Worm (Caenorhabditis elegans) whole organism, mixed stage, embryonic: ENCODE results near the gene col-74.
"Not testable (repeated sequence)": the region's sequence is repeated elsewhere in the genome, so short reads cannot be mapped to it uniquely, and the experiment has no call there.

Source experiments
- M03D4.4 ChIP-seq: sonication (generic microtip); optimal IDR thresholded peaks from 2 replicates; lab custom pipeline; 2017; ENCODE audit warnings: mild to moderate bottlenecking, missing genetic modification characterization, missing compliant biosample characterization
- bed-3 ChIP-seq: fragments of 200-800 bp; sonication (Bioruptor generic); optimal IDR thresholded peaks from 3 replicates; lab custom pipeline; 2018; ENCODE audit warnings: mild to moderate bottlenecking, missing genetic modification characterization, moderate library complexity, missing compliant biosample characterization
- blmp-1 ChIP-seq: fragments of 150-350 bp; optimal IDR thresholded peaks from 2 replicates; lab custom pipeline; 2014; ENCODE audit warnings: missing biosample characterization, missing genetic modification characterization
- ceh-43 ChIP-seq: fragments of 200-800 bp; sonication (Bioruptor generic); optimal IDR thresholded peaks from 2 replicates; lab custom pipeline; 2018; ENCODE audit warnings: mild to moderate bottlenecking, missing genetic modification characterization, moderate library complexity, missing compliant biosample characterization
- ceh-83 ChIP-seq: fragments of 200-800 bp; sonication (Bioruptor generic); optimal IDR thresholded peaks from 2 replicates; lab custom pipeline; 2018; ENCODE audit warnings: mild to moderate bottlenecking, missing genetic modification characterization, missing compliant biosample characterization
- ces-1 ChIP-seq: fragments of 150-350 bp; optimal IDR thresholded peaks from 2 replicates; lab custom pipeline; 2014; ENCODE audit warnings: missing biosample characterization, missing genetic modification reagents, missing genetic modification characterization
- drap-1 ChIP-seq: fragments of 200-800 bp; sonication (Bioruptor generic); optimal IDR thresholded peaks from 3 replicates; lab custom pipeline; 2018; ENCODE audit warnings: mild to moderate bottlenecking, missing genetic modification characterization, missing compliant biosample characterization
- elt-1 ChIP-seq: sonication (generic microtip); optimal IDR thresholded peaks from 2 replicates; lab custom pipeline; 2017; ENCODE audit warnings: missing genetic modification characterization, mild to moderate bottlenecking, missing compliant biosample characterization, antibody characterized with exemption, moderate library complexity, borderline replicate concordance; ENCODE audit not compliant: insufficient read depth
- elt-3 ChIP-seq: fragments of 150-350 bp; optimal IDR thresholded peaks from 2 replicates; lab custom pipeline; 2014; ENCODE audit warnings: missing biosample characterization, missing genetic modification characterization
- flh-1 ChIP-seq: fragments of 200-800 bp; sonication (Bioruptor generic); optimal IDR thresholded peaks from 2 replicates; lab custom pipeline; 2018; ENCODE audit warnings: mild to moderate bottlenecking, missing genetic modification characterization, moderate library complexity, missing compliant biosample characterization
- hlh-1 ChIP-seq: fragments of 150-350 bp; optimal IDR thresholded peaks from 2 replicates; lab custom pipeline; 2014; ENCODE audit warnings: missing biosample characterization, missing genetic modification reagents, missing genetic modification characterization
- lin-13 ChIP-seq: fragments of 150-350 bp; optimal IDR thresholded peaks from 2 replicates; lab custom pipeline; 2014; ENCODE audit warnings: missing biosample characterization, missing genetic modification characterization
- lin-32 ChIP-seq: fragments of 200-800 bp; sonication (Bioruptor generic); optimal IDR thresholded peaks from 2 replicates; lab custom pipeline; 2018; ENCODE audit warnings: mild to moderate bottlenecking, missing genetic modification characterization, missing compliant biosample characterization
- lsy-2 ChIP-seq: fragments of 150-350 bp; optimal IDR thresholded peaks from 2 replicates; lab custom pipeline; 2014; ENCODE audit warnings: missing biosample characterization, missing genetic modification characterization
- mab-5 ChIP-seq: fragments of 150-350 bp; optimal IDR thresholded peaks from 2 replicates; lab custom pipeline; 2014; ENCODE audit warnings: missing biosample characterization, missing genetic modification characterization
- mep-1 ChIP-seq: fragments of 150-350 bp; optimal IDR thresholded peaks from 2 replicates; lab custom pipeline; 2017; ENCODE audit warnings: missing biosample characterization, missing genetic modification reagents, missing genetic modification characterization, inconsistent platforms
- mls-2 ChIP-seq: sonication (generic microtip); optimal IDR thresholded peaks from 2 replicates; lab custom pipeline; 2016; ENCODE audit warnings: mild to moderate bottlenecking, missing genetic modification characterization, moderate library complexity, missing compliant biosample characterization
- nhr-12 ChIP-seq: fragments of 150-350 bp; optimal IDR thresholded peaks from 2 replicates; lab custom pipeline; 2014; ENCODE audit warnings: missing biosample characterization, missing genetic modification characterization
- nhr-2 ChIP-seq: fragments of 150-350 bp; optimal IDR thresholded peaks from 2 replicates; lab custom pipeline; 2014; ENCODE audit warnings: missing biosample characterization, missing genetic modification characterization
- nhr-237 ChIP-seq: fragments of 150-350 bp; optimal IDR thresholded peaks from 2 replicates; lab custom pipeline; 2014; ENCODE audit warnings: missing biosample characterization, missing genetic modification characterization
- nhr-28 ChIP-seq: fragments of 150-350 bp; optimal IDR thresholded peaks from 2 replicates; lab custom pipeline; 2014; ENCODE audit warnings: missing biosample characterization, missing genetic modification characterization
- nhr-76 ChIP-seq: sonication (generic microtip); optimal IDR thresholded peaks from 2 replicates; lab custom pipeline; 2017; ENCODE audit warnings: missing biosample characterization, missing genetic modification characterization
- pha-4 ChIP-seq: fragments of 150-350 bp; optimal IDR thresholded peaks from 2 replicates; lab custom pipeline; 2018; ENCODE audit warnings: missing biosample characterization, missing genetic modification reagents, missing genetic modification characterization
- sem-2 ChIP-seq: fragments of 200-800 bp; sonication (Bioruptor generic); optimal IDR thresholded peaks from 2 replicates; lab custom pipeline; 2018; ENCODE audit warnings: mild to moderate bottlenecking, missing genetic modification characterization, missing compliant biosample characterization
- snpc-4 ChIP-seq: fragments of 150-350 bp; optimal IDR thresholded peaks from 2 replicates; lab custom pipeline; 2014; ENCODE audit warnings: missing biosample characterization, missing genetic modification characterization
- unc-120 ChIP-seq: sonication (generic microtip); optimal IDR thresholded peaks from 2 replicates; lab custom pipeline; 2017; ENCODE audit warnings: missing genetic modification characterization, missing compliant biosample characterization; ENCODE audit not compliant: poor library complexity, severe bottlenecking
- unc-39 ChIP-seq: fragments of 150-350 bp; optimal IDR thresholded peaks from 2 replicates; lab custom pipeline; 2014; ENCODE audit warnings: missing biosample characterization, missing genetic modification characterization
- unc-62 ChIP-seq: fragments of 150-350 bp; optimal IDR thresholded peaks from 2 replicates; lab custom pipeline; 2014; ENCODE audit warnings: missing biosample characterization, missing genetic modification reagents, missing genetic modification characterization
- zip-8 ChIP-seq: fragments of 150-350 bp; optimal IDR thresholded peaks from 2 replicates; lab custom pipeline; 2014; ENCODE audit warnings: missing biosample characterization, missing genetic modification characterization
- ztf-11 ChIP-seq: fragments of 150-350 bp; optimal IDR thresholded peaks from 2 replicates; lab custom pipeline; 2014; ENCODE audit warnings: missing biosample characterization, missing genetic modification characterization

The col-74 gene

DNA sequence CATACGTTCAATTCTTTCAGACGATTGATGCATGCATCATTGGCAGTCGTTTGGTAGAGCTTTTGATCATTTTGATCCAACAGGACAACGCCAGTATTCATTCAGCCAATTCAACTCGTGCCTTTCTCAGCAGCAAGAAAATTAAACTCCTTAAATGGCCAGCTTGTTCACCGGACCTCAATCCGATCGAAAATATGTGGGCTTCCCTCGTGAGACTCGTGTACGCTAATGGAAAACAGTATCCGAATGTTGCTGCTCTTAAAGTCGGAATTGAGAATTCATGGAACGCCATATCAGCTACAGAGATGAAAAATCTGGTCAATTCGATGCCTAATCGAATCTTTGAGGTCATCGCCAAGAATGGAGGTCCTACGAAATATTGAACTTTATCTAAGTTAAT lies 14.8 kb upstream of the col-74 start, which contains the start of gene wago-5:
TSS of gene wago-5 (minus strand) at position 101 of the 400 bp plus-strand sequence.
- TF ChIP-seq mls-2, M03D4.4, nhr-12 (tag; lab: Kevin White, UChicago): not testable (repeated sequence)

DNA sequence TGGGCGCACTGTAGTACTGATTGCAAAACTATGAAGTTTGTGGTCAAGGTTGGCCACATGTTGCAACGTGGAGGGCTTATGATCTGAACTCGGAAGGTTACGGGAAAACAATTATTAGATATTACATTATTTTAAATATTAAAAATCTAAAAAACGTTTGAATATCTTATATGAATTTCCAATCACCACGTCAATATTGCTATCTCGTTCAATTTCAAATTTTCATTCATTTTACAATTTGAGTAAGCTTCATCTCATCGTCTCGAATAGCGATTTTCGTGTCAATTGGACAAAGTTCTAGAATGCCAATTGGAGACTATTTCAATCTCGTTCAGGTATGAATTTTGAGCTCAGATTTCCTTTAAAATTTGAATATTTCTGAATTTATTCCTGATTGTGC lies 13.8 kb upstream of the col-74 start, which contains the start of gene ZK1248.20:
TSS of gene ZK1248.20 (plus strand) at position 301 of the 400 bp plus-strand sequence.
- TF ChIP-seq nhr-2 (tag; lab: Kevin White, UChicago) (no peak), sem-2 (GFP tag; lab: Kevin White, UChicago) (no peak), lin-13 (tag; lab: Kevin White, UChicago) (no peak), hlh-1 (tag; lab: Kevin White, UChicago) (no peak), elt-1 (tag; lab: Kevin White, UChicago) (no peak), mep-1 (tag; lab: Kevin White, UChicago) (no peak), flh-1 (GFP tag; lab: Kevin White, UChicago) (no peak), bed-3 (GFP tag; lab: Kevin White, UChicago) (no peak), pha-4 (no peak), drap-1 (GFP tag; lab: Kevin White, UChicago) (no peak), zip-8 (tag; lab: Kevin White, UChicago) (no peak), unc-120 (tag; lab: Kevin White, UChicago) (no peak), blmp-1 (tag; lab: Kevin White, UChicago) (no peak), lin-32 (GFP tag; lab: Kevin White, UChicago) (no peak), ceh-43 (GFP tag; lab: Kevin White, UChicago) (no peak), snpc-4 (tag; lab: Kevin White, UChicago) (no peak), M03D4.4 (tag; lab: Kevin White, UChicago) (no peak), unc-62 (GFP tag; lab: Kevin White, UChicago) (no peak)

DNA sequence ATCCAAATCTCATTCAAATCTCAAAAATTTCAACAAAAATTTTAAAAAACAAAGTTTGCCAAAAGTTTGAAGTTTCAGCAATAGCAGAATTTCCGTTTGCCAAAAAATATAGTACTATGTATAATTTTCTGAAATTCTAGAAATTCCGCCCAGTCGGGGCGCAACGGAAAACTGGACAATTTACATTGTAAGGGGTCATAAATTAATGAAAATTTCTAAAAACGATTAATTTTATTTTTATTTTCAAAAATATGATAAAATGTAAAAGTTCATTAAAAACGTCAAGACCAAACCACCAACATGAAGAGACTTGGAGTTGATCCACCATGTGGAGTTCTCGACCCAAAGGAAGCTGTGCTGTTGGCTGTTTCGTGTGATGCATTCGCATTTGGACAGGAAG lies 11.9 kb upstream of the col-74 start, which contains the start of gene ZK1248.4:
TSS of gene ZK1248.4 (plus strand) at position 301 of the 400 bp plus-strand sequence.
- TF ChIP-seq sem-2 (GFP tag; lab: Kevin White, UChicago) (no peak), nhr-28 (tag; lab: Kevin White, UChicago) (no peak), zip-8 (tag; lab: Kevin White, UChicago) (no peak), elt-1 (tag; lab: Kevin White, UChicago) (no peak), nhr-237 (tag; lab: Kevin White, UChicago) (no peak), elt-3 (tag; lab: Kevin White, UChicago) (no peak), lsy-2 (tag; lab: Kevin White, UChicago) (no peak), ces-1 (GFP tag; lab: Kevin White, UChicago) (no peak), drap-1 (GFP tag; lab: Kevin White, UChicago) (no peak)

DNA sequence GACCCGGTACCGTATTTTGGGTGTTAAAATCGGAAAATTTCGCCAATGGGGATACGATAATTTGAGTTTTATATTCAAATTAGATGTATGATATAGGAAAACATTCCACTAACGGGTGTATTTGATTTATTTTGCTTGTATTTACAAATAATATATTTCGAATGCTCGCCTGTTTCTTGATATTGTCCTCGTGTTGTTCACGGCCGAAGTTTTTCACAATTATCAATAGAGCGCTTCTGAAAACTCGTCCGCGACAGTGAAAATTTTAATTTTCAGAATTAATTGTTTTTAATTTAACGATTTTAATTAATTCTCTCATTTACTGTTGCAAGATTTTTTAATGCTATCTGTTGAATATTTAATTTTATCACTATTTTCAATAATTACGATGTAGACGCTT lies 10.5 kb upstream of the col-74 start:
- TF ChIP-seq snpc-4 (tag; lab: Kevin White, UChicago) (no peak), ztf-11 (tag; lab: Kevin White, UChicago) (no peak), mab-5 (tag; lab: Kevin White, UChicago) (no peak), lin-13 (tag; lab: Kevin White, UChicago) (no peak), mls-2 (tag; lab: Kevin White, UChicago) (no peak), unc-39 (tag; lab: Kevin White, UChicago) (no peak), ces-1 (GFP tag; lab: Kevin White, UChicago) (no peak), ceh-83 (GFP tag; lab: Kevin White, UChicago) (no peak), blmp-1 (tag; lab: Kevin White, UChicago) (no peak), nhr-76 (tag; lab: Kevin White, UChicago) (no peak), zip-8 (tag; lab: Kevin White, UChicago) (no peak), M03D4.4 (tag; lab: Kevin White, UChicago) (no peak)

DNA sequence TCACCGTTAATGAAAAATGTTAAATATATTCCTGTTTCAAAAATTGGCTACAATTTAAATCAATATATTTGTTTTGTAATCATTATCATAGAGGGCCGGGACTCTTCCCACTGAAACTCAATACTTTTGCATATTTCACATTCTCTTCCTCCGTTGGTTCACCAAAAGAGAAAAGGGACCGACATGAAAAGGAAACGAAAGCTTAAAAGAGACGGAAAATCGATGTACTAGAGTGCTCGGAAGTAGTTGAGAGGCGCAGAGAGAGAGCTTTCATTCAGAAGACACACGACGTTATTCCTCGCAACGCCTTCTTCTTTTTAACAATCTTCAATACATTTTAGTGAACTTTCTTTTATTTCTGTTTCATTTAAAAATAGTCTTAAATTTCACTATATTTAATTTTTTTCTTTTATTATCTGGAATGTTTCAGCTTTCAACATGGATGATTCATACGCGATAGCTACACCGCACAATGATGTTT lies 9.9 kb upstream of the col-74 start, which contains the start of gene ehs-1:
TSS of gene ehs-1 (plus strand) at position 431 of the 481 bp plus-strand sequence.
- TF ChIP-seq ces-1 (GFP tag; lab: Kevin White, UChicago) (peak; percentile 8), unc-120 (tag; lab: Kevin White, UChicago) (no peak), unc-62 (GFP tag; lab: Kevin White, UChicago) (peak; percentile 5)
